Fruit fly (Drosophila melanogaster) whole organism, pupa: ENCODE results near the gene Or67d.

Experiments
- CG14655 ChIP-seq: fragments of 200-800 bp; sonication (Bioruptor generic); optimal IDR thresholded peaks from 3 replicates; lab custom pipeline; 2017; ENCODE audit warnings: mild to moderate bottlenecking, missing biosample characterization, missing genetic modification reagents, missing genetic modification characterization
- CG8159 ChIP-seq: fragments of 200-800 bp; sonication (Bioruptor generic); optimal IDR thresholded peaks from 3 replicates; lab custom pipeline; 2018; ENCODE audit warnings: missing biosample characterization, mild to moderate bottlenecking, missing genetic modification characterization, moderate library complexity
- Snoo ChIP-seq: fragments of 200-800 bp; sonication (Bioruptor generic); optimal IDR thresholded peaks from 3 replicates; lab custom pipeline; 2017; ENCODE audit warnings: missing biosample characterization, mild to moderate bottlenecking, missing genetic modification characterization, inconsistent platforms

DNA sequence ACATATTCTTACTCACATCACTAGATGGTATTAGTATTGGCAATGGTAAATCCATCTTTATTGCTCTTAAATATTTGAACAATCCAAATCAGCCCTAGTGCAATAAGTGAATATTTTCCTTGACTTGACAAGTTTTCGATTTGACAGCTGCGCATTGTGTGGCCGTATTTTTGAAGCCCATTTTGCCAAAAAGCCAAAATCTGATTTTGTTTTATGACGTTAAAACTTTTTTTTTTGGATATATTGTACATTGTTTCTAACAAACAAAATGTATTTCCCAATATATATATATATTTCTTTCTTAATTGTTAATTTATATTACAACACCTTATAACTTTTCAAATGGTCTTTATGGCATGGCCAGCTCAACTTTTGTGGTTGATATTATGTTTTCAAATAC, 6.0 kb upstream of the Or67d start, which contains the start of gene can:
- no peak for TF ChIP-seq Snoo (tag; lab: Kevin White, UChicago)
- no peak for TF ChIP-seq CG8159
- TF ChIP-seq CG14655 (GFP tag; lab: Kevin White, UChicago): no peak
